Fruit fly (Drosophila melanogaster): ENCODE measurements around the gene CG33969.
A peak's percentile ranks its signal among the peaks of the same experiment; 100 is the strongest.

CG33969 gene

DNA sequence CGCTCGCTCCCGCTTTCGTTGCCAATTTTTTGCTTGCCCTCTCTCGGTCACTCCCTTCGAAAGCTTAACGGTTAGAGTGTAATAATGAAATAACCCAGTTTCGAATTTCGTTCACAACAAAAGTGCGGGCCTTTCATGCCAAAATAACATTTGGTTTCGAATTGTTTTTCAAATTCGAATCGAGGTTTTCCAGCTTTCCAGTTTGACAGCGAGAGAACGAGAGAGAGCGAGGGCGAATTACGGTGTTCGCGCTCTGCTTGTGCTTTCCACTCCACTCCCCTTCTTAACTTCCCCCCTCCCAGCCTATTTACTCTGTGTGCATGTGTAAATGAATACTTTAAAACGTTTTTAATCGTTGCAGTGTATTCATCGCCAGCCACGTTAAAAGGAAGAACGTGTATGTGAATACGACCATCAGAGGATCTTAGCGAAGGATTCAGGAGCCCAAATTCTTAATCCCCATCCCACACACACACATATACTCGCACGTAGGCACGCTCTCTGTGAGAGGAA is 44.7 kb downstream of the CG33969 start:
- TF ChIP-seq Snoo (tag; optimal IDR thresholded peaks at IDR 0.05) (no peak), CG32121 (GFP tag; IDR thresholded peaks at IDR 0.05) (no peak), CG14655 (GFP tag; optimal IDR thresholded peaks at IDR 0.05) (no peak), fd96Ca (GFP tag; IDR thresholded peaks at IDR 0.05) (no peak), gl (tag; optimal IDR thresholded peaks at IDR 0.05) (no peak)

DNA sequence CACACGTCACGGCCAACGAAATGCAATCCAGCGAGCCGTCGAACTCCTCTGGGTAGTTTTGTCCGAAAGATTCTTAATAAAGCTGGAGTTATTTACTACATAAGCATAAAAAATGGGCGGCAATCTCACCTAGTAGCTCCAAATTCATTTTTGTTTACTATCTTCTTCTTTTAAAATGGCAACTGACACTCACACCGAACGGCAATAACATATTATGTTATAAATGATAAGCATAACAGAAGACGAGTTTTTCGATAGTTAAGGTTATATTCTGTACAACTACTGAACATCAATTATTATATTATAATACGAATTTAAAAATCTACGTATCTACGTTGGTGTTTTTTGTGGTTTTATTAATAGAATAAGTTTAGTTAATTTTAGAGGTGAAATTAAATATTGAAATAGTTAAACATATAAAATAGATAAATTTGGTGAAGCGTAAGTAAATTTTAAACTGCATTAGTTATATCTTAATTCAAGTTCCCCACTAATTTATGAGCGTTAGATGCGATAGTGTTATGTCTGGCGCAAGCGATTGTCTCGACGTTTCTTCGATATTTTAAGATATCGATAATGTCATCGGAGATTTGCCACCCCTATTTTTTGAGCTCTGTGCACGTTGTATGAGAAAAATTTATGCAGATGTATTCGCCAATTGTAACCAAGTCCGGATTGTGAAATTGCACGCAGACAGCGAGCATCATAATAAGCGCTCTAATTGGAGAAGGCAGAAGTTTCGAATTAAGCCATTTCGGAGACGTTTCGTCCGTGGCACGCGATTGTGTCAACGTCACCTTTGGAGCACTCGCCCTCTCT is 45.4 kb downstream of the CG33969 start, which contains the start of the genes Rbbp5 and eRF1:
Gene Rbbp5 (minus strand): TSS at position 181 of the 819 bp plus-strand sequence.
Gene eRF1 (plus strand): TSS at position 594 of the 819 bp plus-strand sequence.
- TF ChIP-seq Pif1A (GFP tag; optimal IDR thresholded peaks at IDR 0.05) = no peak
- peak; percentile 46 for TF ChIP-seq CG17806 (tag; optimal IDR thresholded peaks at IDR 0.05)
- TF ChIP-seq CG8301 (tag; optimal IDR thresholded peaks at IDR 0.05) = peak; percentile 6
- peak; percentile 63 for TF ChIP-seq rn (GFP tag; IDR thresholded peaks at IDR 0.05)
- peak; percentile 61 for TF ChIP-seq CG8159 (tag; optimal IDR thresholded peaks at IDR 0.05)
- TF ChIP-seq fd96Ca (GFP tag; IDR thresholded peaks at IDR 0.05) = no peak; the same call in 2 of the 3 replicates
- no peak for TF ChIP-seq CG10348 (GFP tag; IDR thresholded peaks at IDR 0.05)
- peak; percentile 18 for TF ChIP-seq Pif1B (GFP tag; optimal IDR thresholded peaks at IDR 0.05)
- TF ChIP-seq CG9948 (tag; optimal IDR thresholded peaks at IDR 0.05) = peak; percentile 37
- peak; percentile 66 for TF ChIP-seq CG15710 (tag; optimal IDR thresholded peaks at IDR 0.05)
- TF ChIP-seq EcR (GFP tag; optimal IDR thresholded peaks at IDR 0.05) = no peak
- peak; percentile 43 for TF ChIP-seq Snoo (tag; optimal IDR thresholded peaks at IDR 0.05)
- TF ChIP-seq CG32121 (GFP tag; IDR thresholded peaks at IDR 0.05) = peak; percentile 62; the same call in 1 of the 2 replicates

DNA sequence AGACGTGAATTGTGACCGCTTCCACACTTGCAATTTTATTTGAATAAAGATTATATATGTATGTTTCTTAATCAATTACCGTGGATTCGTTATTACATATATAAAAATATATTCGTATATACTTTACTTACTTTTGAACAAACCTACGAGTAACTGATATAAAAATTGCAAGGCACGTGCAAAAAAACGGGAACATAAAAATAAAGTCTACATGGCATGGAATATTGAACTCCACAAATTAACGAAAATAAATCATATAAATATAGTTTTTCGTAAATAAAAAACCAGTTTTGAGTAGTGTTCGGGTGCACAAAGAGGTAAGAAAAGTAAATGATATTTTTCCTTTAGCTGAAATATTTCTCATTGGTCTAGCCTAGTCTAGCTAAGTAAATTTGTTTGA is 51.0 kb downstream of the CG33969 start, which contains the start of gene Spn77Bc:
Gene Spn77Bc (plus strand): TSS at position 301 of the 400 bp plus-strand sequence.
- TF ChIP-seq D1 (tag; optimal IDR thresholded peaks at IDR 0.05) (no peak), CG12605 (GFP tag; IDR thresholded peaks at IDR 0.05) (no peak), EcR (GFP tag; optimal IDR thresholded peaks at IDR 0.05) (no peak), gl (tag; optimal IDR thresholded peaks at IDR 0.05) (no peak), CG17806 (tag; optimal IDR thresholded peaks at IDR 0.05) (no peak), CG34367 (tag; optimal IDR thresholded peaks at IDR 0.05) (no peak), CG8301 (tag; optimal IDR thresholded peaks at IDR 0.05) (no peak), CG13204 (GFP tag; optimal IDR thresholded peaks at IDR 0.05) (no peak), fd96Ca (GFP tag; IDR thresholded peaks at IDR 0.05) (no peak), rn (GFP tag; IDR thresholded peaks at IDR 0.05) (no peak), CG4496 (GFP tag; IDR thresholded peaks at IDR 0.05) (no peak), CG9948 (tag; optimal IDR thresholded peaks at IDR 0.05) (no peak), CG8159 (tag; optimal IDR thresholded peaks at IDR 0.05) (no peak), Snoo (tag; optimal IDR thresholded peaks at IDR 0.05) (no peak), Pif1B (GFP tag; optimal IDR thresholded peaks at IDR 0.05) (no peak), CG15710 (tag; optimal IDR thresholded peaks at IDR 0.05) (no peak)

All from whole organism, pupa.